Worm (Caenorhabditis elegans) whole organism, midembryonic: ENCODE data around the gene M03C11.1.

ENCODE experiments used
- T22C8.4 ChIP-seq: fragments of 200-800 bp; sonication (Bioruptor generic); IDR thresholded peaks from 2 replicates; pipeline ENCODE4 v1.3.6; 2022; ENCODE audit warnings: missing genetic modification characterization, missing compliant biosample characterization
- cog-1 ChIP-seq: sonication (generic microtip); optimal IDR thresholded peaks from 2 replicates; lab custom pipeline; 2016; ENCODE audit warnings: missing genetic modification characterization, missing compliant biosample characterization
- flt-1 ChIP-seq: fragments of 200-800 bp; sonication (Bioruptor generic); IDR thresholded peaks from 2 replicates; pipeline ENCODE4 v1.3.6; 2022; ENCODE audit warnings: missing genetic modification characterization, missing compliant biosample characterization
- klf-2 ChIP-seq: fragments of 200-800 bp; sonication (Bioruptor generic); conservative IDR thresholded peaks from 2 replicates; pipeline ENCODE4 v1.3.6; 2022; ENCODE audit warnings: missing genetic modification reagents, missing genetic modification characterization, missing compliant biosample characterization
- med-1 ChIP-seq: sonication (generic microtip); optimal IDR thresholded peaks from 2 replicates; lab custom pipeline; 2017; ENCODE audit warnings: missing genetic modification characterization, mild to moderate bottlenecking, missing compliant biosample characterization, antibody characterized with exemption, missing genetic modification reagents; ENCODE audit not compliant: insufficient read depth
- tab-1 ChIP-seq: fragments of 200-800 bp; sonication (Bioruptor generic); IDR thresholded peaks from 2 replicates; pipeline ENCODE4 v1.3.6; 2022; ENCODE audit warnings: missing genetic modification characterization, missing compliant biosample characterization
- ztf-29 ChIP-seq: fragments of 200-800 bp; sonication (Bioruptor generic); IDR thresholded peaks from 2 replicates; pipeline ENCODE4 v1.3.6; 2022; ENCODE audit warnings: missing genetic modification reagents, missing genetic modification characterization, missing compliant biosample characterization

DNA sequence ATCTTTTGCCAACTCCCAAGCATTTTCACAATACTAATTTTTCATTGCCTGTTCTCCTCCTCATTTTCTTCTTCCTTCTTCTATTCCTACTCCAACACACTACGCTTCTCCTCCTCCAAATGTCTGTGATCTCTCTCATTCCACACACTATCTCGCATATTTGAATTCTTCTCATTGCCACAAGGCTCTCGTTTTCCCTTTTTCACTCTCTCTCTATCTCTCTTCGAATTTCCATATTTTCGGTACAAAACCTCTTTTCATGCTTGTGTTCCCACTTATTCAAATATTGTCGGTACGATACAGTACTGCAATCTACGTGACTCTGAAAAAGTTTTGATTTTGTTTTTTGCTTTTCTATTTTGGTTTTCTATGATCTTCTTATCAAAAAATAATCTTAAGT is 15.2 kb downstream of the M03C11.1 start:
- TF ChIP-seq flt-1 (GFP tag; lab: Robert Waterston, UW) (no peak), ztf-29 (GFP tag; lab: Robert Waterston, UW) (no peak), med-1 (GFP tag; lab: Kevin White, UChicago) (no peak), tab-1 (GFP tag; lab: Robert Waterston, UW) (no peak), T22C8.4 (GFP tag; lab: Robert Waterston, UW) (no peak), klf-2 (GFP tag; lab: Robert Waterston, UW) (no peak), cog-1 (tag; lab: Kevin White, UChicago) (no peak)
